Fruit fly (Drosophila melanogaster): ENCODE measurements around the gene Cdk2.

Cdk2 gene

DNA sequence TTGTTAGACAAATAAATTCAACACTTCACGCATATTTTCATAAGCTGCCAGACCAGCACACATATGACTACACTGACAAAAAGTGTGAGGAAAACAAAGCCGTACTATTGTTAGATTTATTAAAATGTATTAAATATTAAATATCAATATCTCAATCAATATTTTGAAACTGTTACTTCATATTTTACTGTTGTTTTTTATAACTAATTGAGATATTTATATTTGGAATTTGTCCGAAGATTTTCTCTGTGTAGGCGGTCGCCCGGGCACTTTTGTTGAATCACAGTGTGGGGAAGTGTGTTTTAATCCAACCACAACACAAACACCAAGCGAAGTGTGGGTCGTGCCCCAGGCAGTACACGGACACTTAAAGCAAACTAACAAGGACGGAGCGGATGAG, 16.1 kb upstream of the Cdk2 start (continued):
- TF ChIP-seq Camta (GFP tag; optimal IDR thresholded peaks at IDR 0.05) (no peak), sqz (GFP tag; optimal IDR thresholded peaks at IDR 0.05) (no peak), Scr (GFP tag; IDR thresholded peaks at IDR 0.05; ENCODE audit: partially characterized antibody) (no peak), CG4404 (GFP tag; IDR thresholded peaks at IDR 0.05) (no peak), C15 (GFP tag; IDR thresholded peaks at IDR 0.05) (no peak), maf-S (GFP tag; optimal IDR thresholded peaks at IDR 0.05) (no peak), CG15269 (tag; optimal IDR thresholded peaks at IDR 0.05) (peak; percentile 32), CG11247 (GFP tag; IDR thresholded peaks at IDR 0.05) (no peak), Xbp1 (GFP tag; optimal IDR thresholded peaks at IDR 0.05) (no peak), HmgD (GFP tag; optimal IDR thresholded peaks at IDR 0.05) (no peak), CG3065 (GFP tag; optimal IDR thresholded peaks at IDR 0.05) (no peak), Meics (GFP tag; optimal IDR thresholded peaks at IDR 0.05) (peak; percentile 26), CG18599 (GFP tag; optimal IDR thresholded peaks at IDR 0.05) (peak; percentile 68), CG2678 (tag; optimal IDR thresholded peaks at IDR 0.05) (peak; percentile 51), ro (GFP tag; IDR thresholded peaks at IDR 0.05) (no peak), Neu2 (GFP tag; optimal IDR thresholded peaks at IDR 0.05; ENCODE audit: borderline replicate concordance) (no peak), dmrt99B (tag; optimal IDR thresholded peaks at IDR 0.05) (peak; percentile 34), NfI (GFP tag; optimal IDR thresholded peaks at IDR 0.05) (no peak), pan (optimal IDR thresholded peaks at IDR 0.05) (no peak), pan (GFP tag; optimal IDR thresholded peaks at IDR 0.05 in 1 of 2, IDR thresholded peaks at IDR 0.05 in 1 of 2) (peak in 1 of 2 experiments; percentile 5), CG13296 (GFP tag; optimal IDR thresholded peaks at IDR 0.05) (peak; percentile 12), Six4 (GFP tag; optimal IDR thresholded peaks at IDR 0.05) (no peak), CG17568 (GFP tag; optimal IDR thresholded peaks at IDR 0.05) (no peak), pho (GFP tag; optimal IDR thresholded peaks at IDR 0.05) (no peak), cato (GFP tag; optimal IDR thresholded peaks at IDR 0.05; ENCODE audit: borderline replicate concordance) (no peak), CG15696 (tag; optimal IDR thresholded peaks at IDR 0.05) (no peak), pros (GFP tag; optimal IDR thresholded peaks at IDR 0.05) (no peak), CG6791 (GFP tag; IDR thresholded peaks at IDR 0.05; ENCODE audit: partially characterized antibody) (no peak), ems (GFP tag; optimal IDR thresholded peaks at IDR 0.05) (no peak), btn (GFP tag; optimal IDR thresholded peaks at IDR 0.05) (no peak), Hr51 (GFP tag; optimal IDR thresholded peaks at IDR 0.05) (peak in 1 of 2 experiments; percentile 30), Tbp (GFP tag; optimal IDR thresholded peaks at IDR 0.05) (no peak), nerfin-2 (GFP tag; IDR thresholded peaks at IDR 0.05; ENCODE audit: partially characterized antibody) (no peak), CG12299 (tag; optimal IDR thresholded peaks at IDR 0.05) (no peak), CoRest (tag; optimal IDR thresholded peaks at IDR 0.05) (peak; percentile 8), lab (GFP tag; optimal IDR thresholded peaks at IDR 0.05) (peak; percentile 51), CG7556 (GFP tag; optimal IDR thresholded peaks at IDR 0.05) (peak; percentile 44), Dip3 (GFP tag; optimal IDR thresholded peaks at IDR 0.05) (no peak), lmd (GFP tag; IDR thresholded peaks at IDR 0.05) (no peak), cwo (GFP tag; optimal IDR thresholded peaks at IDR 0.05) (peak; percentile 1), row (GFP tag; IDR thresholded peaks at IDR 0.05) (peak; percentile 45; the same call in 1 of the 3 replicates), CG34224 (GFP tag; IDR thresholded peaks at IDR 0.05; ENCODE audit: partially characterized antibody) (no peak), Fer3 (tag; optimal IDR thresholded peaks at IDR 0.05) (peak; percentile 11), bbx (GFP tag; IDR thresholded peaks at IDR 0.05; ENCODE audit: partially characterized antibody) (no peak), CG3407 (GFP tag; optimal IDR thresholded peaks at IDR 0.05) (no peak), Hmr (GFP tag; optimal IDR thresholded peaks at IDR 0.05) (peak; percentile 57), CG11504 (tag; optimal IDR thresholded peaks at IDR 0.05) (peak; percentile 42), gem (tag; optimal IDR thresholded peaks at IDR 0.05) (peak; percentile 43), twi (tag; optimal IDR thresholded peaks at IDR 0.05) (no peak), Sox102F (GFP tag; optimal IDR thresholded peaks at IDR 0.05) (peak; percentile 10)

All from whole organism, embryonic.